Fruit fly (Drosophila melanogaster): ENCODE data around the gene CG8112.
A peak's percentile ranks its signal among the peaks of the same experiment; 100 is the strongest.

dm6 chr3R:8669029-8669707 is 43.6 kb upstream of the CG8112 start:
- TF ChIP-seq dsx (GFP tag; optimal IDR thresholded peaks at IDR 0.05; ENCODE audit: poor library complexity, severe bottlenecking) (peak; percentile 97), CG10631 (GFP tag; optimal IDR thresholded peaks at IDR 0.05) (peak; percentile 98), spab (GFP tag; optimal IDR thresholded peaks at IDR 0.05) (peak; percentile 97), CG16779 (tag; optimal IDR thresholded peaks at IDR 0.05) (peak; percentile 97), CG8319 (GFP tag; optimal IDR thresholded peaks at IDR 0.05) (peak; percentile 94), Eip78C (GFP tag) (peak; percentile 100)
